Fruit fly (Drosophila melanogaster): ENCODE data around the gene tkv.

The tkv gene

DNA sequence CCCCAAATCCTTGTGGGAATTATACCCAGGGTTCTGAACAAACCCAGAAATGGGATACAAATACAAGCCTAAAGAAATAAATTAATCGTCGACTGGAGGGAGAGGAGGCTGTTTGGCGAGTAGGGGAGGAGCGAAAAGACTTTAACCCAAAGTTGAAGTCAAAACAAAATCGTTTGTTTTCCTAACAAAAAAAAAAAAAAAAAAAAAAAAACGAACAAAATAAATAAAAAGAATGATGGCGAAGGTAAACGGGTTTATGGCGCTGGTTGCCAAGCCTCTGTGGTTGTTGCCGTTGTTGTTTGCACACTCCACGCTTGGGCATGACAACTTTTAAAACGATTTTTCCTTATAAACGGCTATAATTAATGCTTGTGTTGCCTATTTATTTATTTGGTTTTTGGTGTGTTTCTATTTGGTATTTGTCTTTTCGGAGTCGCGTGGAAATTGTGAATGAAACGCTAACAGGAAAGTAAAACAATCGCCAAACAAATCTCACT lies 42.6 kb downstream of the tkv start (continued):
- TF ChIP-seq trem (tag; optimal IDR thresholded peaks at IDR 0.05) (no peak), mirr (GFP tag; optimal IDR thresholded peaks at IDR 0.05) (peak; percentile 45), gce (GFP tag; IDR thresholded peaks at IDR 0.05) (no peak), CG31441 (GFP tag; IDR thresholded peaks at IDR 0.05) (no peak), cwo (GFP tag; optimal IDR thresholded peaks at IDR 0.05) (no peak), CG9817 (tag; optimal IDR thresholded peaks at IDR 0.05) (no peak), CG13775 (GFP tag; optimal IDR thresholded peaks at IDR 0.05) (no peak), CG17568 (GFP tag; optimal IDR thresholded peaks at IDR 0.05) (no peak), Doc2 (GFP tag; IDR thresholded peaks at IDR 0.05) (no peak), CG13894 (tag; optimal IDR thresholded peaks at IDR 0.05) (peak; percentile 35), CG18476 (GFP tag; optimal IDR thresholded peaks at IDR 0.05) (no peak), CG10147 (GFP tag; optimal IDR thresholded peaks at IDR 0.05) (no peak), CG7786 (GFP tag; optimal IDR thresholded peaks at IDR 0.05) (no peak), lilli (GFP tag; optimal IDR thresholded peaks at IDR 0.05) (no peak), Deaf1 (tag; optimal IDR thresholded peaks at IDR 0.05) (no peak), CG6254 (GFP tag; optimal IDR thresholded peaks at IDR 0.05) (no peak), ab (GFP tag; optimal IDR thresholded peaks at IDR 0.05) (no peak), CG2116 (GFP tag; optimal IDR thresholded peaks at IDR 0.05) (no peak), lab (GFP tag; optimal IDR thresholded peaks at IDR 0.05) (no peak), CG14014 (GFP tag; IDR thresholded peaks at IDR 0.05) (peak; percentile 55; the same call in 1 of the 2 replicates), croc (GFP tag; conservative IDR thresholded peaks at IDR 0.05) (no peak), CG1529 (GFP tag; optimal IDR thresholded peaks at IDR 0.05) (no peak), btn (GFP tag; optimal IDR thresholded peaks at IDR 0.05) (no peak), Oli (tag; optimal IDR thresholded peaks at IDR 0.05) (no peak), otp (GFP tag; IDR thresholded peaks at IDR 0.05) (peak; percentile 22; the same call in 1 of the 3 replicates), CG17385 (GFP tag; optimal IDR thresholded peaks at IDR 0.05) (no peak), CG10431 (GFP tag; optimal IDR thresholded peaks at IDR 0.05) (no peak), kah (GFP tag; optimal IDR thresholded peaks at IDR 0.05) (no peak), Hr51 (GFP tag; optimal IDR thresholded peaks at IDR 0.05) (no peak), bab2 (GFP tag; optimal IDR thresholded peaks at IDR 0.05) (no peak), ERR (GFP tag; optimal IDR thresholded peaks at IDR 0.05) (no peak), h (optimal IDR thresholded peaks at IDR 0.05) (no peak), CG6683 (GFP tag; optimal IDR thresholded peaks at IDR 0.05) (no peak), ci (GFP tag; IDR thresholded peaks at IDR 0.05) (no peak), Hand (GFP tag; optimal IDR thresholded peaks at IDR 0.05) (no peak), zen (tag; optimal IDR thresholded peaks at IDR 0.05) (no peak), CG34224 (GFP tag; IDR thresholded peaks at IDR 0.05; ENCODE audit: partially characterized antibody) (0 out of 3 replicates have a peak, but pooled peaks have one; percentile 12), Sin3A (optimal IDR thresholded peaks at IDR 0.05) (no peak), CG7928 (GFP tag; optimal IDR thresholded peaks at IDR 0.05) (no peak), grau (tag; optimal IDR thresholded peaks at IDR 0.05) (no peak), CG10565 (GFP tag; optimal IDR thresholded peaks at IDR 0.05) (no peak), sqz (GFP tag; optimal IDR thresholded peaks at IDR 0.05) (peak; percentile 34), unpg (GFP tag; optimal IDR thresholded peaks at IDR 0.05) (peak; percentile 3), gcm2 (GFP tag; optimal IDR thresholded peaks at IDR 0.05) (no peak), HLH54F (GFP tag; optimal IDR thresholded peaks at IDR 0.05) (no peak), pros (GFP tag; optimal IDR thresholded peaks at IDR 0.05) (no peak), CG4360 (GFP tag; IDR thresholded peaks at IDR 0.05) (peak; percentile 62), Ets65A (GFP tag) (no peak), fd64A (GFP tag; optimal IDR thresholded peaks at IDR 0.05) (no peak), gsb (GFP tag; IDR thresholded peaks at IDR 0.05) (0 out of 2 replicates have a peak, but pooled peaks have one; percentile 4), vvl (GFP tag; IDR thresholded peaks at IDR 0.05) (peak; percentile 21; the same call in 1 of the 2 replicates)
